Worm (Caenorhabditis elegans): ENCODE results near the gene nspa-2.

Gene nspa-2

DNA sequence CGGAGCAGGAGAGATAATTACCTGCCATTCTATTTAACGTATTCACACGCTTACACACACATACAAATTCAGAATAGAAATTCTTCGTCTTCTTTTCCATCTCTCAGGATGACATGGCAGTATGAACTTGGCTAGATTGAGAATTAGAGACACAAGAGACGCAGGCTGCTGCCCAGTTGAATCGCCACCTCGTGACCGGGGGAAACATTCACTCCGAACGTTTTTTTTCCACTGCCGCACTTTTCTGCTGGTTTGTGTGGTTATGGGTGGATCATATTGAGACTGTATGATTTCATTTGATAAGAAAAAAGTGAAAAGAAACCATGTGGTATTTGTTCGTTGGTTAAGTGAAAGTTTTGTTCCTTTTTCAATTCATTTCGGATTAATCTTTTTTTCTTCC, 41.3 kb upstream of the nspa-2 start (continued):
- TF ChIP-seq pag-3 (tag; optimal IDR thresholded peaks at IDR 0.05; ENCODE audit: borderline replicate concordance, insufficient read depth) (peak; percentile 78), lin-35 (GFP tag; optimal IDR thresholded peaks at IDR 0.05) (peak; percentile 51 to 79), ces-1 (GFP tag; optimal IDR thresholded peaks at IDR 0.05) (no peak), jun-1 (tag; optimal IDR thresholded peaks at IDR 0.05) (peak; percentile 32), tbx-2 (tag; optimal IDR thresholded peaks at IDR 0.05) (peak; percentile 62), nhr-47 (tag; optimal IDR thresholded peaks at IDR 0.05) (peak; percentile 60), pqm-1 (tag; optimal IDR thresholded peaks at IDR 0.05) (no peak), elt-3 (tag; optimal IDR thresholded peaks at IDR 0.05) (peak in 3 of 6 experiments; percentile 1 to 98 (median 83)), skn-1 (tag; optimal IDR thresholded peaks at IDR 0.05) (peak; percentile 52), fkh-8 (tag; optimal IDR thresholded peaks at IDR 0.05) (peak; percentile 36), alr-1 (tag; optimal IDR thresholded peaks at IDR 0.05; ENCODE audit: borderline replicate concordance) (no peak), lin-13 (GFP tag; optimal IDR thresholded peaks at IDR 0.05) (peak; percentile 61), unc-98 (GFP tag; IDR thresholded peaks at IDR 0.05) (no peak), dpl-1 (GFP tag; optimal IDR thresholded peaks at IDR 0.05) (peak; percentile 12 to 50 (median 40)), irx-1 (tag; optimal IDR thresholded peaks at IDR 0.05) (peak; percentile 6), nhr-90 (tag; optimal IDR thresholded peaks at IDR 0.05; ENCODE audit: poor library complexity) (peak; percentile 57), ceh-8 (GFP tag; optimal IDR thresholded peaks at IDR 0.05) (no peak), F16B12.6 (tag; optimal IDR thresholded peaks at IDR 0.05) (no peak), ama-1 (optimal IDR thresholded peaks at IDR 0.05) (peak; percentile 33), unc-130 (tag; optimal IDR thresholded peaks at IDR 0.05) (peak; percentile 73), egl-13 (tag; optimal IDR thresholded peaks at IDR 0.05) (peak; percentile 2), C34B4.2 (tag; optimal IDR thresholded peaks at IDR 0.05) (no peak), aha-1 (tag; optimal IDR thresholded peaks at IDR 0.05) (no peak), vab-15 (tag; optimal IDR thresholded peaks at IDR 0.05) (peak; percentile 55), nhr-85 (tag) (peak; percentile 92), lir-3 (tag; optimal IDR thresholded peaks at IDR 0.05; ENCODE audit: poor library complexity) (peak; percentile 29), unc-30 (tag; optimal IDR thresholded peaks at IDR 0.05) (no peak), nhr-11 (tag; optimal IDR thresholded peaks at IDR 0.05) (peak; percentile 27), lin-14 (GFP tag; optimal IDR thresholded peaks at IDR 0.05) (peak; percentile 91), ztf-4 (tag; optimal IDR thresholded peaks at IDR 0.05) (no peak)

DNA sequence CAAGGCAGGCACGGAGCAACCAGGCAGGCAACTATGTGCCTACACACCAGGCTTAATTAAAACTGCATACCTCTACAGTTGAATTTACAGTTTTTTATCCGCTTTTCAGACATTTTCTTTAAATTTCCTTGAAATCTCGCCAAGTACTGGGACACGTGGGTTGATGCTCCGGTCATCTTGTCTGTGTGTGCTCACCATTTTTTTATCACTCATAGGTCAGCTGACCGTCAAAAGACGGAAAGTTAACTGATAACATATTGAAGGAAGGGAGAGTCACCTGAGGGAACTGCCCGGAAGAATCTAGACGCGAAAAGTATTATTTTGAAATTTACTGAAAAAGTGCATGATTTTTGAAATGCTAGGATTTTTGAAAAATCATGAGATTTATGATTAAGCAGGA, 40.4 kb upstream of the nspa-2 start:
- no peak for TF ChIP-seq xbp-1 (tag; optimal IDR thresholded peaks at IDR 0.05)
- peak; percentile 50 for TF ChIP-seq nhr-19 (GFP tag; conservative IDR thresholded peaks at IDR 0.05)
- no peak for TF ChIP-seq pax-3 (tag; optimal IDR thresholded peaks at IDR 0.05)
- no peak for TF ChIP-seq C34B4.2 (tag; optimal IDR thresholded peaks at IDR 0.05)
- TF ChIP-seq snpc-4 (tag; optimal IDR thresholded peaks at IDR 0.05), result no peak
- no peak for TF ChIP-seq pag-3 (tag; optimal IDR thresholded peaks at IDR 0.05; ENCODE audit: borderline replicate concordance, insufficient read depth)
- no peak for TF ChIP-seq mef-2 (tag; optimal IDR thresholded peaks at IDR 0.05)
- peak; percentile 49 for TF ChIP-seq skn-1 (tag; optimal IDR thresholded peaks at IDR 0.05)
- TF ChIP-seq efl-1 (optimal IDR thresholded peaks at IDR 0.05), result no peak
- peak in 1 of 2 experiments; percentile 85 for TF ChIP-seq efl-1 (GFP tag; optimal IDR thresholded peaks at IDR 0.05 in 1 of 2)
- TF ChIP-seq C16A3.4 (tag; optimal IDR thresholded peaks at IDR 0.05), result peak; percentile 3
- peak; percentile 87 for TF ChIP-seq elt-2 (tag; optimal IDR thresholded peaks at IDR 0.05)
- TF ChIP-seq unc-30 (tag; optimal IDR thresholded peaks at IDR 0.05), result no peak
- peak in 1 of 2 experiments; percentile 52 for TF ChIP-seq lin-35 (GFP tag; optimal IDR thresholded peaks at IDR 0.05)
- peak; percentile 22 for TF ChIP-seq jun-1 (tag; optimal IDR thresholded peaks at IDR 0.05)
- TF ChIP-seq nhr-71 (tag; optimal IDR thresholded peaks at IDR 0.05), result peak; percentile 67
- TF ChIP-seq ceh-82 (tag; optimal IDR thresholded peaks at IDR 0.05), result no peak
- peak; percentile 8 for TF ChIP-seq nhr-20 (tag; optimal IDR thresholded peaks at IDR 0.05)
- TF ChIP-seq nhr-47 (tag; optimal IDR thresholded peaks at IDR 0.05), result no peak
- peak; percentile 58 for TF ChIP-seq rnt-1 (tag; optimal IDR thresholded peaks at IDR 0.05)
- peak; percentile 10 for TF ChIP-seq lin-14 (GFP tag; optimal IDR thresholded peaks at IDR 0.05)
- no peak for TF ChIP-seq nhr-237 (tag; optimal IDR thresholded peaks at IDR 0.05)
- no peak for TF ChIP-seq nhr-11 (tag; optimal IDR thresholded peaks at IDR 0.05)
- TF ChIP-seq pqm-1 (tag; optimal IDR thresholded peaks at IDR 0.05), result peak; percentile 64
- TF ChIP-seq lsy-2 (tag; optimal IDR thresholded peaks at IDR 0.05), result peak in 1 of 2 experiments; percentile 47
- peak in 1 of 3 experiments; percentile 18 for TF ChIP-seq dpl-1 (GFP tag; optimal IDR thresholded peaks at IDR 0.05)
- no peak for TF ChIP-seq hpl-2 (GFP tag; optimal IDR thresholded peaks at IDR 0.05)
- TF ChIP-seq mdl-1 (tag; optimal IDR thresholded peaks at IDR 0.05), result peak in 1 of 2 experiments; percentile 73
- no peak for TF ChIP-seq ces-1 (GFP tag; optimal IDR thresholded peaks at IDR 0.05)
- no peak for TF ChIP-seq ztf-11 (tag; optimal IDR thresholded peaks at IDR 0.05)
- TF ChIP-seq sup-37 (GFP tag; optimal IDR thresholded peaks at IDR 0.05), result peak; percentile 5
- no peak for TF ChIP-seq C04F5.9 (tag; optimal IDR thresholded peaks at IDR 0.05)

Data from whole organism, L1 larva.